Fruit fly (Drosophila melanogaster) whole organism, embryonic: ENCODE measurements around the gene Prx3.

Source experiments
- CG31224 ChIP-seq: fragments of 200-800 bp; sonication (Bioruptor generic); IDR thresholded peaks from 2 replicates; pipeline ENCODE4 v1.3.6; 2022; ENCODE audit warnings: missing biosample characterization, missing genetic modification characterization
- Sry-β ChIP-seq: fragments of 200-800 bp; sonication (Bioruptor generic); optimal IDR thresholded peaks from 2 replicates; lab custom pipeline; 2018; ENCODE audit warnings: missing biosample characterization, mild to moderate bottlenecking, missing genetic modification characterization, moderate library complexity
- mld ChIP-seq: fragments of 200-800 bp; sonication (Bioruptor generic); IDR thresholded peaks from 3 replicates; pipeline ENCODE4 v1.3.6; 2022; ENCODE audit warnings: missing biosample characterization, missing genetic modification characterization; ENCODE audit not compliant: partially characterized antibody
- pan ChIP-seq, 4 experiments: fragments of >200 bp in 3 of 4; fragments of 200-800 bp in 1 of 4; sonication (Bioruptor generic) in 1 of 4; optimal IDR thresholded peaks in 3 of 4; IDR thresholded peaks in 1 of 4; 2 replicates each; pipeline versions ENCODE4 v1.3.6 to Lab custom; 2017 to 2022; ENCODE audit warnings: missing biosample characterization in 2 of 4, missing genetic modification characterization in 2 of 4, mixed read lengths in 1 of 4

Prx3 gene

dm6 chr3R:17501108-17501507 lies 45.2 kb downstream of the Prx3 start (continued):
- TF ChIP-seq mld (GFP tag; lab: Robert Waterston, UW) (no peak), Sry-β (GFP tag; lab: Kevin White, UChicago) (no peak), pan (optimal IDR thresholded peaks at IDR 0.05; lab: Kevin White, UChicago) (no peak), pan (GFP tag; optimal IDR thresholded peaks at IDR 0.05 in 1 of 2, IDR thresholded peaks at IDR 0.05 in 1 of 2) (no peak), CG31224 (GFP tag; lab: Robert Waterston, UW) (no peak)
